Fruit fly (Drosophila melanogaster) whole organism, embryonic: ENCODE data around the gene ClpX.

ENCODE experiments used
- Antp ChIP-seq: fragments of 200-800 bp; sonication (Bioruptor generic); optimal IDR thresholded peaks from 3 replicates; lab custom pipeline; 2016; ENCODE audit warnings: missing biosample characterization, missing genetic modification characterization
- CG10431 ChIP-seq: fragments of 200-800 bp; sonication (Bioruptor generic); optimal IDR thresholded peaks from 3 replicates; lab custom pipeline; 2018; ENCODE audit warnings: missing biosample characterization, mild to moderate bottlenecking, missing genetic modification characterization
- CG10462 ChIP-seq: fragments of 200-800 bp; sonication (Bioruptor generic); optimal IDR thresholded peaks from 2 replicates; lab custom pipeline; 2016; ENCODE audit warnings: missing biosample characterization, missing genetic modification characterization
- CG10959 ChIP-seq: fragments of 200-800 bp; sonication (Bioruptor generic); IDR thresholded peaks from 2 replicates; pipeline ENCODE4 v1.3.6; 2022; ENCODE audit warnings: missing biosample characterization, missing genetic modification characterization
- CG13123 ChIP-seq: fragments of 200-800 bp; sonication (Bioruptor generic); optimal IDR thresholded peaks from 2 replicates; lab custom pipeline; 2016; ENCODE audit warnings: missing biosample characterization, missing genetic modification characterization
- CG14667 ChIP-seq: fragments of 200-800 bp; sonication (Bioruptor generic); IDR thresholded peaks from 2 replicates; pipeline ENCODE4 v1.3.6; 2022; ENCODE audit warnings: missing biosample characterization, missing genetic modification characterization
- CG14860 ChIP-seq: fragments of 200-800 bp; sonication (Bioruptor generic); IDR thresholded peaks from 3 replicates; pipeline ENCODE4 v1.3.6; 2022; ENCODE audit warnings: missing biosample characterization, missing genetic modification characterization; ENCODE audit not compliant: partially characterized antibody
- CG17612 ChIP-seq: fragments of 200-800 bp; sonication (Bioruptor generic); IDR thresholded peaks from 2 replicates; pipeline ENCODE4 v1.3.6; 2022; ENCODE audit warnings: missing biosample characterization, missing genetic modification characterization
- CG18262 ChIP-seq: fragments of 200-800 bp; optimal IDR thresholded peaks from 3 replicates; lab custom pipeline; 2019; ENCODE audit warnings: missing biosample characterization, mild to moderate bottlenecking, missing genetic modification characterization, moderate library complexity
- CG2889 ChIP-seq: fragments of 200-800 bp; sonication (Bioruptor generic); IDR thresholded peaks from 3 replicates; pipeline ENCODE4 v1.3.6; 2022; ENCODE audit warnings: missing biosample characterization, missing genetic modification characterization
- CG31224 ChIP-seq: fragments of 200-800 bp; sonication (Bioruptor generic); IDR thresholded peaks from 2 replicates; pipeline ENCODE4 v1.3.6; 2022; ENCODE audit warnings: missing biosample characterization, missing genetic modification characterization
- CG31441 ChIP-seq: fragments of 200-800 bp; sonication (Bioruptor generic); IDR thresholded peaks from 2 replicates; pipeline ENCODE4 v1.3.6; 2022; ENCODE audit warnings: missing biosample characterization, missing genetic modification characterization
- CG33213 ChIP-seq: fragments of 200-800 bp; sonication (Bioruptor generic); optimal IDR thresholded peaks from 3 replicates; lab custom pipeline; 2016; ENCODE audit warnings: missing biosample characterization, missing genetic modification characterization
- CG34376 ChIP-seq: fragments of 200-800 bp; sonication (Bioruptor generic); optimal IDR thresholded peaks from 2 replicates; lab custom pipeline; 2018; ENCODE audit warnings: missing biosample characterization, mild to moderate bottlenecking, missing genetic modification characterization
- CG3726 ChIP-seq: fragments of 200-800 bp; sonication (Bioruptor generic); IDR thresholded peaks from 3 replicates; pipeline ENCODE4, ENCODE4 v1.3.6; 2022; ENCODE audit warnings: missing biosample characterization, missing genetic modification characterization
- CG4328 ChIP-seq: fragments of 200-800 bp; sonication (Bioruptor generic); optimal IDR thresholded peaks from 3 replicates; lab custom pipeline; 2017; ENCODE audit warnings: missing biosample characterization, missing genetic modification reagents, missing genetic modification characterization
- CG4617 ChIP-seq: fragments of 200-800 bp; sonication (Bioruptor generic); optimal IDR thresholded peaks from 3 replicates; lab custom pipeline; 2016; ENCODE audit warnings: missing biosample characterization, missing genetic modification characterization, borderline replicate concordance
- CG6654 ChIP-seq: fragments of 200-800 bp; sonication (Bioruptor generic); optimal IDR thresholded peaks from 2 replicates; lab custom pipeline; 2017; ENCODE audit warnings: missing biosample characterization, mild to moderate bottlenecking, missing genetic modification characterization
- CG6689 ChIP-seq: fragments of 200-800 bp; sonication (Bioruptor generic); IDR thresholded peaks from 2 replicates; pipeline ENCODE4 v1.3.6; 2022; ENCODE audit warnings: missing biosample characterization, missing genetic modification characterization
- CG7987 ChIP-seq: fragments of 200-800 bp; sonication (Bioruptor generic); optimal IDR thresholded peaks from 2 replicates; lab custom pipeline; 2018; ENCODE audit warnings: missing biosample characterization, mild to moderate bottlenecking, missing genetic modification characterization, moderate library complexity
- CG9876 ChIP-seq: fragments of 200-800 bp; sonication (Bioruptor generic); optimal IDR thresholded peaks from 2 replicates; lab custom pipeline; 2016; ENCODE audit warnings: missing biosample characterization, missing genetic modification characterization
- Eip74EF ChIP-seq, 2 experiments: fragments of 200-800 bp in 1 of 2; fragments of >200 bp in 1 of 2; sonication (Bioruptor generic) in 1 of 2; optimal IDR thresholded peaks; 2 replicates each; lab custom pipeline; 2017 to 2019; ENCODE audit warnings: missing biosample characterization in 2 of 2, missing genetic modification characterization in 2 of 2, mild to moderate bottlenecking in 1 of 2, moderate library complexity in 1 of 2
- Fer3 ChIP-seq: fragments of 200-800 bp; sonication (Bioruptor generic); optimal IDR thresholded peaks from 2 replicates; lab custom pipeline; 2018; ENCODE audit warnings: missing biosample characterization, mild to moderate bottlenecking, missing genetic modification characterization, moderate library complexity
- Gsc ChIP-seq: fragments of 200-800 bp; sonication (Bioruptor generic); IDR thresholded peaks from 2 replicates; pipeline ENCODE4 v1.3.6; 2022; ENCODE audit warnings: missing biosample characterization, missing genetic modification characterization
- HLHmδ ChIP-seq: fragments of 200-800 bp; sonication (Bioruptor generic); optimal IDR thresholded peaks from 2 replicates; lab custom pipeline; 2018; ENCODE audit warnings: missing biosample characterization, mild to moderate bottlenecking, missing genetic modification characterization, moderate library complexity
- Hand ChIP-seq: fragments of 200-800 bp; sonication (Bioruptor generic); optimal IDR thresholded peaks from 2 replicates; lab custom pipeline; 2017; ENCODE audit warnings: mild to moderate bottlenecking, missing biosample characterization, missing genetic modification reagents, missing genetic modification characterization
- Hmr ChIP-seq: fragments of 200-800 bp; sonication (Bioruptor generic); optimal IDR thresholded peaks from 3 replicates; lab custom pipeline; 2017; ENCODE audit warnings: mild to moderate bottlenecking, missing biosample characterization, missing genetic modification reagents, missing genetic modification characterization
- Lhr ChIP-seq: fragments of 200-800 bp; sonication (Bioruptor generic); optimal IDR thresholded peaks from 3 replicates; lab custom pipeline; 2017; ENCODE audit warnings: mild to moderate bottlenecking, missing biosample characterization, missing genetic modification reagents, missing genetic modification characterization
- Myb ChIP-seq: fragments of 200-800 bp; sonication (Bioruptor generic); optimal IDR thresholded peaks from 2 replicates; lab custom pipeline; 2016; ENCODE audit warnings: missing biosample characterization, missing genetic modification characterization
- NfI ChIP-seq: fragments of 200-800 bp; sonication (Bioruptor generic); optimal IDR thresholded peaks from 3 replicates; lab custom pipeline; 2018; ENCODE audit warnings: missing biosample characterization, mild to moderate bottlenecking, missing genetic modification characterization, moderate library complexity
- Optix ChIP-seq: fragments of 200-800 bp; sonication (Bioruptor generic); IDR thresholded peaks from 3 replicates; pipeline ENCODE4 v1.3.6; 2022; ENCODE audit warnings: missing biosample characterization, missing genetic modification characterization
- Xbp1 ChIP-seq: fragments of 200-800 bp; sonication (Bioruptor generic); optimal IDR thresholded peaks from 3 replicates; lab custom pipeline; 2016; ENCODE audit warnings: missing biosample characterization, mild to moderate bottlenecking, missing genetic modification characterization
- Xrp1 ChIP-seq: fragments of 200-800 bp; sonication (Bioruptor generic); IDR thresholded peaks from 2 replicates; pipeline ENCODE4 v1.3.6; 2022; ENCODE audit warnings: missing biosample characterization, missing genetic modification characterization
- al ChIP-seq: fragments of 200-800 bp; sonication (Bioruptor generic); IDR thresholded peaks from 2 replicates; pipeline ENCODE4 v1.3.6; 2022; ENCODE audit warnings: missing biosample characterization, missing genetic modification characterization
- ase ChIP-seq: fragments of 200-800 bp; sonication (Bioruptor generic); IDR thresholded peaks from 3 replicates; pipeline ENCODE4 v1.3.6; 2022; ENCODE audit warnings: missing biosample characterization, missing genetic modification characterization
- emc ChIP-seq: fragments of 200-800 bp; sonication (Bioruptor generic); optimal IDR thresholded peaks from 2 replicates; lab custom pipeline; 2016; ENCODE audit warnings: missing biosample characterization, missing genetic modification characterization
- esg ChIP-seq: fragments of 200-800 bp; sonication (Bioruptor generic); conservative IDR thresholded peaks from 2 replicates; pipeline ENCODE4 v1.3.6; 2022; ENCODE audit warnings: missing biosample characterization, missing genetic modification characterization
- gcm2 ChIP-seq: fragments of 200-800 bp; sonication (Bioruptor generic); optimal IDR thresholded peaks from 2 replicates; lab custom pipeline; 2016; ENCODE audit warnings: missing biosample characterization, missing genetic modification characterization
- gsb-n ChIP-seq: fragments of 200-800 bp; sonication (Bioruptor generic); optimal IDR thresholded peaks from 3 replicates; lab custom pipeline; 2018; ENCODE audit warnings: missing biosample characterization, mild to moderate bottlenecking, missing genetic modification characterization
- her ChIP-seq: fragments of 200-800 bp; sonication (Bioruptor generic); optimal IDR thresholded peaks from 2 replicates; lab custom pipeline; 2016; ENCODE audit warnings: missing biosample characterization, missing genetic modification characterization
- klu ChIP-seq: fragments of 200-800 bp; sonication (Bioruptor generic); IDR thresholded peaks from 2 replicates; pipeline ENCODE4 v1.3.6; 2022; ENCODE audit warnings: missing biosample characterization, missing genetic modification characterization
- lbe ChIP-seq: fragments of 200-800 bp; sonication (Bioruptor generic); optimal IDR thresholded peaks from 2 replicates; lab custom pipeline; 2016; ENCODE audit warnings: missing biosample characterization, mild to moderate bottlenecking, missing genetic modification characterization
- lov ChIP-seq, 2 experiments: fragments of 200-800 bp in 1 of 2; fragments of >200 bp in 1 of 2; sonication (Bioruptor generic) in 1 of 2; IDR thresholded peaks in 1 of 2; optimal IDR thresholded peaks in 1 of 2; 2 replicates in 1 of 2; 3 replicates in 1 of 2; pipeline versions ENCODE4 v1.3.6 to Lab custom; 2017 to 2022; ENCODE audit warnings: missing biosample characterization in 1 of 2, missing genetic modification characterization in 1 of 2
- otp ChIP-seq: fragments of 200-800 bp; sonication (Bioruptor generic); IDR thresholded peaks from 3 replicates; pipeline ENCODE4, ENCODE4 v1.3.6; 2022; ENCODE audit warnings: missing biosample characterization, missing genetic modification characterization
- p53 ChIP-seq: fragments of 200-800 bp; sonication (Bioruptor generic); optimal IDR thresholded peaks from 2 replicates; lab custom pipeline; 2016; ENCODE audit warnings: missing biosample characterization, missing genetic modification characterization
- run ChIP-seq: fragments of 200-800 bp; sonication (Bioruptor generic); optimal IDR thresholded peaks from 3 replicates; lab custom pipeline; 2018; ENCODE audit warnings: missing biosample characterization, mild to moderate bottlenecking, missing genetic modification characterization
- ssp ChIP-seq: fragments of 200-800 bp; sonication (Bioruptor generic); IDR thresholded peaks from 2 replicates; pipeline ENCODE4 v1.3.6; 2022; ENCODE audit warnings: missing biosample characterization, missing genetic modification characterization
- tap ChIP-seq: fragments of 200-800 bp; optimal IDR thresholded peaks from 3 replicates; lab custom pipeline; 2019; ENCODE audit warnings: missing biosample characterization, mild to moderate bottlenecking, missing genetic modification characterization, moderate library complexity
- wek ChIP-seq: fragments of 200-800 bp; sonication (Bioruptor generic); optimal IDR thresholded peaks from 3 replicates; lab custom pipeline; 2018; ENCODE audit warnings: missing biosample characterization, mild to moderate bottlenecking, missing genetic modification characterization, moderate library complexity
- yki ChIP-seq: fragments of >200 bp; optimal IDR thresholded peaks from 3 replicates; lab custom pipeline; 2018

ClpX gene

dm6 chr3R:19904865-19905373 lies 1.4 kb upstream of the ClpX start, which contains the start of the genes Surf6 and RhoGAP92B (continued):
- peak in 1 of 2 experiments; percentile 60 for TF ChIP-seq Eip74EF (GFP tag; optimal IDR thresholded peaks at IDR 0.05; lab: Kevin White, UChicago)
- no peak for TF ChIP-seq ase (GFP tag; lab: Robert Waterston, UW)
- 0 out of 2 replicates have a peak, but pooled peaks have one; percentile 20 for TF ChIP-seq ssp (GFP tag; lab: Robert Waterston, UW)
- TF ChIP-seq HLHmδ (GFP tag; lab: Kevin White, UChicago) = no peak
- no peak for TF ChIP-seq CG13123 (GFP tag; lab: Kevin White, UChicago)
- TF ChIP-seq Hand (GFP tag; lab: Kevin White, UChicago) = no peak
- TF ChIP-seq CG34376 (GFP tag; lab: Kevin White, UChicago) = peak; percentile 82
- TF ChIP-seq CG10431 (GFP tag; lab: Kevin White, UChicago) = peak; percentile 68
- TF ChIP-seq her (GFP tag; lab: Kevin White, UChicago) = peak; percentile 63
- TF ChIP-seq CG17612 = 0 out of 2 replicates have a peak, but pooled peaks have one; percentile 23
- TF ChIP-seq Fer3 (tag; lab: Kevin White, UChicago) = peak; percentile 55
- TF ChIP-seq CG3726 (GFP tag; lab: Robert Waterston, UW) = 0 out of 3 replicates have a peak, but pooled peaks have one; percentile 17
- TF ChIP-seq Hmr (GFP tag; lab: Kevin White, UChicago) = peak; percentile 85
- TF ChIP-seq CG6654 = no peak
- peak; percentile 76 for TF ChIP-seq CG33213 (GFP tag; lab: Kevin White, UChicago)
- TF ChIP-seq klu (GFP tag; lab: Robert Waterston, UW) = no peak
- TF ChIP-seq otp (GFP tag; lab: Robert Waterston, UW) = no peak
- peak; percentile 50; the same call in 1 of the 2 replicates for TF ChIP-seq Xrp1 (GFP tag; lab: Robert Waterston, UW)
- TF ChIP-seq CG7987 (GFP tag; lab: Kevin White, UChicago) = peak; percentile 35
- peak; percentile 70 for TF ChIP-seq Xbp1 (GFP tag; lab: Kevin White, UChicago)
- TF ChIP-seq Lhr (GFP tag; lab: Kevin White, UChicago) = peak; percentile 84
- no peak for TF ChIP-seq gcm2 (GFP tag; lab: Kevin White, UChicago)
- peak; percentile 99 for TF ChIP-seq wek (GFP tag; lab: Kevin White, UChicago)
- TF ChIP-seq al = no peak
- peak; percentile 45 for TF ChIP-seq Antp (GFP tag; lab: Kevin White, UChicago)
- TF ChIP-seq CG31224 (GFP tag; lab: Robert Waterston, UW) = no peak
- TF ChIP-seq CG9876 (GFP tag; lab: Kevin White, UChicago) = no peak
- TF ChIP-seq CG14667 = no peak
- TF ChIP-seq CG6689 = peak; percentile 57
- peak; percentile 76 for TF ChIP-seq CG31441 (GFP tag; lab: Robert Waterston, UW)
- TF ChIP-seq CG18262 (tag; lab: Kevin White, UChicago) = peak; percentile 53
- no peak for TF ChIP-seq emc (GFP tag; lab: Kevin White, UChicago)
- TF ChIP-seq CG4617 (GFP tag; lab: Kevin White, UChicago) = peak; percentile 79
- peak; percentile 58 for TF ChIP-seq gsb-n
- TF ChIP-seq NfI (GFP tag; lab: Kevin White, UChicago) = peak; percentile 64
- peak; percentile 57 for TF ChIP-seq run (tag; lab: Kevin White, UChicago)
- peak; percentile 2 for TF ChIP-seq tap
- no peak for TF ChIP-seq CG10959 (GFP tag; lab: Robert Waterston, UW)
- TF ChIP-seq CG2889 (GFP tag; lab: Robert Waterston, UW) = no peak
- no peak for TF ChIP-seq yki (lab: Kevin White, UChicago)
- no peak for TF ChIP-seq Gsc
- no peak for TF ChIP-seq CG14860
- TF ChIP-seq lbe (GFP tag; lab: Kevin White, UChicago) = peak; percentile 17
- no peak; the same call in 1 of the 2 replicates for TF ChIP-seq esg (GFP tag; lab: Robert Waterston, UW)
- peak; percentile 55 for TF ChIP-seq p53 (GFP tag; lab: Kevin White, UChicago)
- TF ChIP-seq CG4328 (GFP tag; lab: Kevin White, UChicago) = peak; percentile 64
- TF ChIP-seq CG10462 (GFP tag; lab: Kevin White, UChicago) = peak; percentile 53
- 0 out of 3 replicates have a peak, but pooled peaks have one; percentile 41 for TF ChIP-seq Optix (GFP tag; lab: Robert Waterston, UW)
- TF ChIP-seq Myb (GFP tag; lab: Kevin White, UChicago) = peak; percentile 62
- no peak for TF ChIP-seq lov (optimal IDR thresholded peaks at IDR 0.05; lab: Kevin White, UChicago)
- TF ChIP-seq lov (GFP tag; IDR thresholded peaks at IDR 0.05; lab: Robert Waterston, UW) = no peak
